Worm (Caenorhabditis elegans) whole organism, dauer: ENCODE measurements around the gene hch-1.

Source experiments
- unc-62 ChIP-seq: sonication (generic microtip); optimal IDR thresholded peaks from 2 replicates; lab custom pipeline; 2017; ENCODE audit warnings: missing biosample characterization, missing genetic modification reagents, missing genetic modification characterization

The hch-1 gene

ce11 chrX:14711168-14711629, 11.4 kb upstream of the hch-1 start, which contains the start of gene atrn-1:
atrn-1 (plus strand) TSS chrX:14711579.
- no peak for TF ChIP-seq unc-62 (GFP tag; lab: Kevin White, UChicago)

- TF ChIP-seq unc-62 (GFP tag; lab: Kevin White, UChicago), result no peak
Measured at ce11 chrX:14709591-14709990, 9.8 kb upstream of the hch-1 start.

- TF ChIP-seq unc-62 (GFP tag; lab: Kevin White, UChicago), result no peak
Measured at ce11 chrX:14708176-14708642, 8.4 kb upstream of the hch-1 start.

- TF ChIP-seq unc-62 (GFP tag; lab: Kevin White, UChicago), result no peak
Measured at ce11 chrX:14706698-14707285, 7.0 kb upstream of the hch-1 start, which contains the start of gene tmem-184. tmem-184 (minus strand) TSS chrX:14706861.

- no peak for TF ChIP-seq unc-62 (GFP tag; lab: Kevin White, UChicago)
Measured at ce11 chrX:14704933-14705332, 5.2 kb upstream of the hch-1 start.

- no peak for TF ChIP-seq unc-62 (GFP tag; lab: Kevin White, UChicago)
Measured at ce11 chrX:14701490-14701889, 1.7 kb upstream of the hch-1 start, which contains the start of gene F40E10.5. F40E10.5 (plus strand) TSS chrX:14701790.

- TF ChIP-seq unc-62 (GFP tag; lab: Kevin White, UChicago), result no peak
Measured at ce11 chrX:14695892-14696291, 3.9 kb downstream of the hch-1 start.

ce11 chrX:14694633-14695177, 5.1 kb downstream of the hch-1 start:
- no peak for TF ChIP-seq unc-62 (GFP tag; lab: Kevin White, UChicago)

ce11 chrX:14692905-14693304, 6.9 kb downstream of the hch-1 start, which contains the start of gene sox-3:
sox-3 (minus strand) TSS chrX:14693005.
- TF ChIP-seq unc-62 (GFP tag; lab: Kevin White, UChicago), result no peak

- TF ChIP-seq unc-62 (GFP tag; lab: Kevin White, UChicago), result no peak
Measured at ce11 chrX:14684406-14684927, 15.3 kb downstream of the hch-1 start, which contains the start of gene csq-1. csq-1 (plus strand) TSS chrX:14684877.

- no peak for TF ChIP-seq unc-62 (GFP tag; lab: Kevin White, UChicago)
Measured at ce11 chrX:14680474-14680873, 19.3 kb downstream of the hch-1 start.

ce11 chrX:14678983-14679382, 20.8 kb downstream of the hch-1 start:
- TF ChIP-seq unc-62 (GFP tag; lab: Kevin White, UChicago), result no peak

ce11 chrX:14674028-14674427, 25.7 kb downstream of the hch-1 start, which contains the start of gene slt-1:
slt-1 (plus strand) TSS chrX:14674328.
- no peak for TF ChIP-seq unc-62 (GFP tag; lab: Kevin White, UChicago)

- no peak for TF ChIP-seq unc-62 (GFP tag; lab: Kevin White, UChicago)
Measured at ce11 chrX:14671300-14671699, 28.5 kb downstream of the hch-1 start.

- no peak for TF ChIP-seq unc-62 (GFP tag; lab: Kevin White, UChicago)
Measured at ce11 chrX:14664028-14664427, 35.7 kb downstream of the hch-1 start, which contains the start of gene C26G2.2. C26G2.2 (plus strand) TSS chrX:14664328.

- TF ChIP-seq unc-62 (GFP tag; lab: Kevin White, UChicago), result no peak
Measured at ce11 chrX:14662460-14662859, 37.3 kb downstream of the hch-1 start.
